Worm (Caenorhabditis elegans) whole organism, L4 larva: ENCODE results near the gene C16B8.3.

ENCODE experiments used
- F37D6.2 ChIP-seq: sonication (generic microtip); optimal IDR thresholded peaks from 2 replicates; lab custom pipeline; 2016; ENCODE audit warnings: mild to moderate bottlenecking, missing genetic modification characterization, missing compliant biosample characterization
- R02D3.7 ChIP-seq: fragments of 150-350 bp; sonication (generic microtip); optimal IDR thresholded peaks from 3 replicates; lab custom pipeline; 2014; ENCODE audit warnings: missing biosample characterization, missing genetic modification characterization
- T20F7.1 ChIP-seq: fragments of 200-800 bp; sonication (Bioruptor generic); optimal IDR thresholded peaks from 2 replicates; lab custom pipeline; 2018; ENCODE audit warnings: mild to moderate bottlenecking, missing genetic modification characterization, missing compliant biosample characterization
- ZK337.2 ChIP-seq: fragments of 200-800 bp; sonication (Bioruptor generic); IDR thresholded peaks from 2 replicates; pipeline ENCODE4 v1.3.6; 2022; ENCODE audit warnings: missing genetic modification reagents, missing genetic modification characterization, missing compliant biosample characterization
- ZK546.5 ChIP-seq, 2 experiments: sonication (generic microtip); optimal IDR thresholded peaks; 2 replicates each; lab custom pipeline; 2017; ENCODE audit warnings: missing biosample characterization in 2 of 2, missing genetic modification characterization in 2 of 2
- aha-1 ChIP-seq: fragments of 150-350 bp; peaks from one replicate; lab custom pipeline; 2014; ENCODE audit warnings: missing biosample characterization, missing genetic modification characterization
- aly-2 ChIP-seq: sonication (generic microtip); optimal IDR thresholded peaks from 2 replicates; lab custom pipeline; 2018; ENCODE audit warnings: missing biosample characterization, missing genetic modification characterization
- arid-1 ChIP-seq: fragments of 200-800 bp; sonication (Bioruptor generic); conservative IDR thresholded peaks from 2 replicates; pipeline ENCODE4 v1.3.6; 2022; ENCODE audit warnings: missing genetic modification reagents, missing genetic modification characterization, missing compliant biosample characterization
- ceh-20 ChIP-seq: fragments of 200-800 bp; sonication (Bioruptor generic); IDR thresholded peaks from 2 replicates; pipeline ENCODE4 v1.3.6; 2022; ENCODE audit warnings: missing genetic modification reagents, missing genetic modification characterization, missing compliant biosample characterization
- ceh-28 ChIP-seq: fragments of 150-350 bp; optimal IDR thresholded peaks from 2 replicates; lab custom pipeline; 2014; ENCODE audit warnings: missing biosample characterization, missing genetic modification reagents, missing genetic modification characterization
- ceh-62 ChIP-seq: sonication (generic microtip); optimal IDR thresholded peaks from 2 replicates; lab custom pipeline; 2017; ENCODE audit warnings: missing biosample characterization, missing genetic modification characterization
- ceh-82 ChIP-seq: sonication (generic microtip); optimal IDR thresholded peaks from 2 replicates; lab custom pipeline; 2017; ENCODE audit warnings: missing biosample characterization, missing genetic modification characterization
- ces-1 ChIP-seq: fragments of 150-350 bp; sonication (generic microtip); optimal IDR thresholded peaks from 4 replicates; lab custom pipeline; 2014; ENCODE audit warnings: missing biosample characterization, missing genetic modification reagents, missing genetic modification characterization
- cey-2 ChIP-seq: sonication (generic microtip); optimal IDR thresholded peaks from 3 replicates; lab custom pipeline; 2017; ENCODE audit warnings: missing genetic modification characterization, mild to moderate bottlenecking, missing compliant biosample characterization, antibody characterized with exemption, borderline replicate concordance; ENCODE audit not compliant: insufficient read depth
- ctbp-1 ChIP-seq: fragments of 200-800 bp; sonication (Bioruptor generic); IDR thresholded peaks from 2 replicates; pipeline ENCODE4 v1.3.6; 2022; ENCODE audit warnings: missing genetic modification reagents, missing genetic modification characterization, missing compliant biosample characterization
- daf-16 ChIP-seq, 3 experiments: sonication (generic microtip); optimal IDR thresholded peaks; 2 replicates each; lab custom pipeline; 2016 to 2017; ENCODE audit warnings: missing genetic modification characterization in 3 of 3, missing genetic modification reagents in 3 of 3, mild to moderate bottlenecking in 2 of 3, missing compliant biosample characterization in 2 of 3, missing biosample characterization in 1 of 3, moderate library complexity in 1 of 3
- dmd-6 ChIP-seq: fragments of 200-800 bp; sonication (Bioruptor generic); IDR thresholded peaks from 2 replicates; pipeline ENCODE4 v1.3.6; 2022; ENCODE audit warnings: missing genetic modification reagents, missing genetic modification characterization, missing compliant biosample characterization
- dmd-8 ChIP-seq: fragments of 200-800 bp; sonication (Bioruptor generic); IDR thresholded peaks from 2 replicates; pipeline ENCODE4 v1.3.6; 2022; ENCODE audit warnings: missing genetic modification characterization, missing compliant biosample characterization
- dpl-1 ChIP-seq: fragments of 150-350 bp; optimal IDR thresholded peaks from 2 replicates; lab custom pipeline; 2014; ENCODE audit warnings: missing biosample characterization, missing genetic modification reagents, missing genetic modification characterization
- dve-1 ChIP-seq: sonication (generic microtip); optimal IDR thresholded peaks from 2 replicates; lab custom pipeline; 2017; ENCODE audit warnings: antibody characterized with exemption, mild to moderate bottlenecking, missing genetic modification characterization, missing compliant biosample characterization; ENCODE audit not compliant: insufficient read depth
- egl-43 ChIP-seq: fragments of 200-800 bp; sonication (Bioruptor generic); IDR thresholded peaks from 2 replicates; pipeline ENCODE4 v1.3.6; 2022; ENCODE audit warnings: missing genetic modification reagents, missing genetic modification characterization, missing compliant biosample characterization
- fkh-10 ChIP-seq: fragments of 150-350 bp; optimal IDR thresholded peaks from 2 replicates; lab custom pipeline; 2014; ENCODE audit warnings: missing biosample characterization, missing genetic modification reagents, missing genetic modification characterization
- fos-1 ChIP-seq: fragments of 150-350 bp; optimal IDR thresholded peaks from 2 replicates; lab custom pipeline; 2014; ENCODE audit warnings: missing biosample characterization, missing genetic modification characterization
- hif-1 ChIP-seq, 2 experiments: sonication (generic microtip); optimal IDR thresholded peaks; 2 replicates each; lab custom pipeline; 2016 to 2017; ENCODE audit warnings: missing compliant biosample characterization in 2 of 2, missing genetic modification characterization in 2 of 2, missing genetic modification reagents in 2 of 2, missing genotype in 2 of 2, mild to moderate bottlenecking in 1 of 2
- hlh-11 ChIP-seq: fragments of 200-800 bp; sonication (Bioruptor generic); optimal IDR thresholded peaks from 2 replicates; lab custom pipeline; 2018; ENCODE audit warnings: mild to moderate bottlenecking, missing genetic modification characterization, missing compliant biosample characterization
- lim-7 ChIP-seq: fragments of 200-800 bp; sonication (Bioruptor generic); IDR thresholded peaks from 2 replicates; pipeline ENCODE4 v1.3.6; 2022; ENCODE audit warnings: missing genetic modification characterization, missing compliant biosample characterization
- lin-1 ChIP-seq: fragments of 200-800 bp; sonication (Bioruptor generic); IDR thresholded peaks from 2 replicates; pipeline ENCODE4 v1.3.6; 2022; ENCODE audit warnings: missing genetic modification reagents, missing genetic modification characterization, missing compliant biosample characterization
- lin-13 ChIP-seq: fragments of 150-350 bp; optimal IDR thresholded peaks from 2 replicates; lab custom pipeline; 2014; ENCODE audit warnings: missing biosample characterization, missing genetic modification reagents, missing genetic modification characterization
- lin-15B ChIP-seq: fragments of 150-350 bp; sonication (generic microtip); optimal IDR thresholded peaks from 3 replicates; lab custom pipeline; 2014; ENCODE audit warnings: missing biosample characterization, missing genetic modification characterization
- lin-29 ChIP-seq: fragments of 200-800 bp; sonication (Bioruptor generic); IDR thresholded peaks from 2 replicates; pipeline ENCODE4 v1.3.6; 2022; ENCODE audit warnings: missing genetic modification reagents, missing genetic modification characterization, missing compliant biosample characterization
- lsy-2 ChIP-seq, 2 experiments: fragments of 150-350 bp in 1 of 2; sonication (generic microtip) in 1 of 2; optimal IDR thresholded peaks; 2 replicates each; lab custom pipeline; 2014 to 2017; ENCODE audit warnings: missing biosample characterization in 2 of 2, missing genetic modification characterization in 2 of 2
- mdt-29 ChIP-seq: fragments of 200-800 bp; sonication (Bioruptor generic); IDR thresholded peaks from 2 replicates; pipeline ENCODE4 v1.3.6; 2022; ENCODE audit warnings: missing genetic modification reagents, missing genetic modification characterization, missing compliant biosample characterization
- mep-1 ChIP-seq: fragments of 150-350 bp; sonication (generic microtip); optimal IDR thresholded peaks from 3 replicates; lab custom pipeline; 2014; ENCODE audit warnings: missing biosample characterization, missing genetic modification characterization
- mes-2 ChIP-seq: sonication (generic microtip); optimal IDR thresholded peaks from 2 replicates; lab custom pipeline; 2016; ENCODE audit warnings: missing genotype, mild to moderate bottlenecking, missing genetic modification characterization, missing compliant biosample characterization; ENCODE audit not compliant: poor library complexity, severe bottlenecking
- nhr-11 ChIP-seq: fragments of 150-350 bp; optimal IDR thresholded peaks from 2 replicates; lab custom pipeline; 2014; ENCODE audit warnings: missing biosample characterization, missing genetic modification characterization
- nhr-25 ChIP-seq: sonication (generic microtip); optimal IDR thresholded peaks from 2 replicates; lab custom pipeline; 2017; ENCODE audit warnings: missing genetic modification characterization, mild to moderate bottlenecking, missing compliant biosample characterization, antibody characterized with exemption, moderate library complexity, borderline replicate concordance; ENCODE audit not compliant: insufficient read depth
- nhr-41 ChIP-seq: fragments of 200-800 bp; sonication (Bioruptor generic); IDR thresholded peaks from 2 replicates; pipeline ENCODE4 v1.3.6; 2022; ENCODE audit warnings: missing genetic modification reagents, missing genetic modification characterization, missing compliant biosample characterization
- nhr-48 ChIP-seq: sonication (generic microtip); optimal IDR thresholded peaks from 2 replicates; lab custom pipeline; 2016; ENCODE audit warnings: mild to moderate bottlenecking, missing genetic modification characterization, missing compliant biosample characterization
- nhr-6 ChIP-seq: fragments of 150-350 bp; optimal IDR thresholded peaks from 2 replicates; lab custom pipeline; 2014; ENCODE audit warnings: missing biosample characterization, missing genetic modification characterization
- nhr-76 ChIP-seq: fragments of 150-350 bp; optimal IDR thresholded peaks from 2 replicates; lab custom pipeline; 2014; ENCODE audit warnings: missing biosample characterization, missing genetic modification characterization
- nhr-77 ChIP-seq: fragments of 150-350 bp; optimal IDR thresholded peaks from 2 replicates; lab custom pipeline; 2014; ENCODE audit warnings: missing biosample characterization, missing genetic modification characterization
- pha-4 ChIP-seq, 2 experiments: fragments of 150-350 bp in 1 of 2; fragments of 200-800 bp in 1 of 2; sonication (Bioruptor generic) in 1 of 2; IDR thresholded peaks in 1 of 2; optimal IDR thresholded peaks in 1 of 2; 2 replicates each; pipeline versions ENCODE4 v1.3.6 to Lab custom; 2014 to 2022; ENCODE audit warnings: missing genetic modification characterization in 2 of 2, missing genetic modification reagents in 2 of 2, missing biosample characterization in 1 of 2, missing compliant biosample characterization in 1 of 2
- pqm-1 ChIP-seq: sonication (generic microtip); optimal IDR thresholded peaks from 2 replicates; lab custom pipeline; 2017; ENCODE audit warnings: missing biosample characterization, missing genetic modification characterization
- set-16 ChIP-seq: fragments of 200-800 bp; sonication (Bioruptor generic); IDR thresholded peaks from 2 replicates; pipeline ENCODE4 v1.3.6; 2022; ENCODE audit warnings: missing genetic modification reagents, missing genetic modification characterization, missing compliant biosample characterization
- skn-1 ChIP-seq: fragments of 150-350 bp; optimal IDR thresholded peaks from 2 replicates; lab custom pipeline; 2014; ENCODE audit warnings: missing biosample characterization, missing genetic modification characterization
- tag-97 ChIP-seq: fragments of 200-800 bp; sonication (Bioruptor generic); IDR thresholded peaks from 2 replicates; pipeline ENCODE4 v1.3.6; 2022; ENCODE audit warnings: missing genetic modification characterization, missing compliant biosample characterization
- unc-130 ChIP-seq: sonication (generic microtip); optimal IDR thresholded peaks from 2 replicates; lab custom pipeline; 2016; ENCODE audit warnings: missing genetic modification reagents, missing genetic modification characterization, missing compliant biosample characterization
- vab-7 ChIP-seq: fragments of 200-800 bp; sonication (Bioruptor generic); IDR thresholded peaks from 2 replicates; pipeline ENCODE4 v1.3.6; 2022; ENCODE audit warnings: missing genetic modification reagents, missing genetic modification characterization, missing compliant biosample characterization
- zip-11 ChIP-seq: fragments of 200-800 bp; sonication (Bioruptor generic); IDR thresholded peaks from 2 replicates; pipeline ENCODE4 v1.3.6; 2022; ENCODE audit warnings: missing genetic modification characterization, missing compliant biosample characterization
- ztf-7 ChIP-seq: fragments of 150-350 bp; optimal IDR thresholded peaks from 2 replicates; lab custom pipeline; 2014; ENCODE audit warnings: missing biosample characterization, missing genetic modification characterization

The C16B8.3 gene

DNA sequence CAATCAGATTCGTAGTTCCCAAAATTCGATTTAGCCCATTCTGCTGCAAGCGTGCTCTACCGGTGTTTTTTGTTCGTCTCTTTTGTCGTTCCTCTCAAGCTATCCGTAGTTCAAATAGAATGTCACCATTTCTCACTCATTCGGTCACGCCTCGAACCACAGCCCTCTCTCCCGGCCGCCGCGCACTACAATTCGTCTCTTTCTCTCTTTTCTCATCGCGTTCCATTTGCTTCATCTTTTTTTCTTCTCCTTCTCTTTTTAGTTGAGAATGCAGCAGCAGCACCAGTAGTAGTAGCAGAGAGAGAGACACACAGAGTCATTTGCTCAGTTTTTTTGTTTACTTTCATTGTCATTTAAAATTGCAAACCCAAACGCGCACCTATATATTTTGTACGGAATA, 47.7 kb upstream of the C16B8.3 start, which contains the start of gene hrg-1:
TSS of gene hrg-1 (minus strand) at position 109 of the 400 bp plus-strand sequence.
- TF ChIP-seq hif-1 (tag; optimal IDR thresholded peaks at IDR 0.05; lab: Kevin White, UChicago) (peak in 1 of 2 experiments; percentile 40), R02D3.7 (no peak), ceh-20 (GFP tag; lab: Robert Waterston, UW) (peak; percentile 27; the same call in 1 of the 2 replicates), fkh-10 (GFP tag; lab: Kevin White, UChicago) (peak; percentile 79), aly-2 (no peak), ceh-28 (tag; lab: Kevin White, UChicago) (peak; percentile 23), ces-1 (GFP tag; lab: Kevin White, UChicago) (peak; percentile 40), T20F7.1 (GFP tag; lab: Kevin White, UChicago) (no peak), lin-1 (GFP tag; lab: Robert Waterston, UW) (no peak), lsy-2 (tag; optimal IDR thresholded peaks at IDR 0.05; lab: Kevin White, UChicago) (peak; percentile 28 to 70), cey-2 (tag; lab: Kevin White, UChicago) (no peak), lin-13 (GFP tag; lab: Kevin White, UChicago) (peak; percentile 8), mep-1 (tag; lab: Kevin White, UChicago) (peak; percentile 84), nhr-76 (tag; lab: Kevin White, UChicago) (no peak), ZK546.5 (tag; optimal IDR thresholded peaks at IDR 0.05; lab: Kevin White, UChicago) (no peak), vab-7 (GFP tag; lab: Robert Waterston, UW) (no peak), ZK337.2 (GFP tag; lab: Robert Waterston, UW) (no peak), egl-43 (GFP tag; lab: Robert Waterston, UW) (peak; percentile 62; the same call in 1 of the 2 replicates), aha-1 (tag; lab: Kevin White, UChicago) (peak; percentile 98), dmd-8 (GFP tag; lab: Robert Waterston, UW) (no peak), skn-1 (tag; lab: Kevin White, UChicago) (no peak), fos-1 (no peak), nhr-6 (tag; lab: Kevin White, UChicago) (no peak), dpl-1 (GFP tag; lab: Kevin White, UChicago) (peak; percentile 13), zip-11 (GFP tag; lab: Robert Waterston, UW) (no peak), mes-2 (tag; lab: Kevin White, UChicago) (peak; percentile 57), arid-1 (GFP tag; lab: Robert Waterston, UW) (0 out of 2 replicates have a peak, but pooled peaks have one; percentile 4), nhr-48 (tag; lab: Kevin White, UChicago) (peak; percentile 60), pqm-1 (tag; lab: Kevin White, UChicago) (peak; percentile 44), hlh-11 (tag; lab: Kevin White, UChicago) (peak; percentile 86), nhr-25 (peak; percentile 31), mdt-29 (GFP tag; lab: Robert Waterston, UW) (no peak), nhr-77 (tag; lab: Kevin White, UChicago) (peak; percentile 45), pha-4 (GFP tag; IDR thresholded peaks at IDR 0.05; lab: Robert Waterston, UW) (no peak; the same call in 1 of the 2 replicates), pha-4 (tag; optimal IDR thresholded peaks at IDR 0.05; lab: Kevin White, UChicago) (peak; percentile 5), tag-97 (GFP tag; lab: Robert Waterston, UW) (no peak), set-16 (GFP tag; lab: Robert Waterston, UW) (peak; percentile 44), F37D6.2 (tag; lab: Kevin White, UChicago) (peak; percentile 38), lin-29 (GFP tag; lab: Robert Waterston, UW) (no peak), ztf-7 (tag; lab: Kevin White, UChicago) (no peak), lim-7 (no peak), daf-16 (GFP tag; optimal IDR thresholded peaks at IDR 0.05; lab: Kevin White, UChicago) (peak in 1 of 2 experiments; percentile 53), daf-16 (tag; optimal IDR thresholded peaks at IDR 0.05; lab: Kevin White, UChicago) (peak; percentile 27), lin-15B (tag; lab: Kevin White, UChicago) (no peak), ceh-82 (tag; lab: Kevin White, UChicago) (no peak), dmd-6 (GFP tag; lab: Robert Waterston, UW) (peak; percentile 62), nhr-11 (peak; percentile 73), dve-1 (peak; percentile 77), ceh-62 (no peak), unc-130 (GFP tag; lab: Kevin White, UChicago) (no peak), ctbp-1 (peak; percentile 66), nhr-41 (GFP tag; lab: Robert Waterston, UW) (no peak)
